Fruit fly (Drosophila melanogaster): ENCODE results near the gene CG43867.

The CG43867 gene

dm6 chrX:935049-935900 lies 7.5 kb upstream of the CG43867 start, which contains the start of gene TRAM:
TRAM (plus strand) TSS chrX:935232.
- no peak for TF ChIP-seq insv (optimal IDR thresholded peaks at IDR 0.05)
- no peak for TF ChIP-seq psq (optimal IDR thresholded peaks at IDR 0.05)
- no peak for TF ChIP-seq h (optimal IDR thresholded peaks at IDR 0.05)
- TF ChIP-seq Sin3A (optimal IDR thresholded peaks at IDR 0.05), result no peak
- TF ChIP-seq ttk (optimal IDR thresholded peaks at IDR 0.05), result no peak
- TF ChIP-seq Myc (optimal IDR thresholded peaks at IDR 0.05), result no peak

- TF ChIP-seq insv (optimal IDR thresholded peaks at IDR 0.05) (no peak), psq (optimal IDR thresholded peaks at IDR 0.05) (no peak), Sin3A (optimal IDR thresholded peaks at IDR 0.05) (no peak)
Observed at dm6 chrX:933997-934396, 6.2 kb upstream of the CG43867 start.

dm6 chrX:932859-933258 lies 5.1 kb upstream of the CG43867 start:
- TF ChIP-seq Sin3A (optimal IDR thresholded peaks at IDR 0.05), result no peak
- TF ChIP-seq insv (optimal IDR thresholded peaks at IDR 0.05), result no peak
- no peak for TF ChIP-seq h (optimal IDR thresholded peaks at IDR 0.05)
- no peak for TF ChIP-seq psq (optimal IDR thresholded peaks at IDR 0.05)
- no peak for TF ChIP-seq ttk (optimal IDR thresholded peaks at IDR 0.05)
- no peak for TF ChIP-seq Myc (optimal IDR thresholded peaks at IDR 0.05)

- TF ChIP-seq Myc (optimal IDR thresholded peaks at IDR 0.05) (no peak), Sin3A (optimal IDR thresholded peaks at IDR 0.05) (no peak), ttk (optimal IDR thresholded peaks at IDR 0.05) (no peak), insv (optimal IDR thresholded peaks at IDR 0.05) (no peak), psq (optimal IDR thresholded peaks at IDR 0.05) (no peak), h (optimal IDR thresholded peaks at IDR 0.05) (no peak)
Observed at dm6 chrX:932166-932565, 4.4 kb upstream of the CG43867 start, which contains the start of the genes CG32815 and CG3706. CG32815 (plus strand) TSS chrX:932466. CG3706 (minus strand) TSS chrX:932475.

dm6 chrX:930048-930800 lies 2.4 kb upstream of the CG43867 start, which contains the start of gene CG3708:
CG3708 (minus strand) TSS chrX:930098.
- TF ChIP-seq Myc (optimal IDR thresholded peaks at IDR 0.05) (no peak), psq (optimal IDR thresholded peaks at IDR 0.05) (no peak), insv (optimal IDR thresholded peaks at IDR 0.05) (no peak), Sin3A (optimal IDR thresholded peaks at IDR 0.05) (no peak), h (optimal IDR thresholded peaks at IDR 0.05) (no peak)

- TF ChIP-seq h (optimal IDR thresholded peaks at IDR 0.05), result no peak
- TF ChIP-seq ttk (optimal IDR thresholded peaks at IDR 0.05), result no peak
- TF ChIP-seq psq (optimal IDR thresholded peaks at IDR 0.05), result no peak
- no peak for TF ChIP-seq Myc (optimal IDR thresholded peaks at IDR 0.05)
- TF ChIP-seq Sin3A (optimal IDR thresholded peaks at IDR 0.05), result no peak
- no peak for TF ChIP-seq insv (optimal IDR thresholded peaks at IDR 0.05)
Observed at dm6 chrX:927209-927862, 439 bp downstream of the CG43867 start, which contains the start of gene Lztr1. Lztr1 (minus strand) TSS chrX:927582.

dm6 chrX:921359-921758 lies 6.4 kb downstream of the CG43867 start:
- TF ChIP-seq h (optimal IDR thresholded peaks at IDR 0.05), result no peak
- TF ChIP-seq Sin3A (optimal IDR thresholded peaks at IDR 0.05), result no peak
- no peak for TF ChIP-seq psq (optimal IDR thresholded peaks at IDR 0.05)

- no peak for TF ChIP-seq h (optimal IDR thresholded peaks at IDR 0.05)
- TF ChIP-seq Sin3A (optimal IDR thresholded peaks at IDR 0.05), result no peak
- no peak for TF ChIP-seq Myc (optimal IDR thresholded peaks at IDR 0.05)
- no peak for TF ChIP-seq insv (optimal IDR thresholded peaks at IDR 0.05)
- no peak for TF ChIP-seq ttk (optimal IDR thresholded peaks at IDR 0.05)
Observed at dm6 chrX:908763-909497, 18.8 kb downstream of the CG43867 start.

- TF ChIP-seq psq (optimal IDR thresholded peaks at IDR 0.05) (no peak), Sin3A (optimal IDR thresholded peaks at IDR 0.05) (no peak), Myc (optimal IDR thresholded peaks at IDR 0.05) (no peak), ttk (optimal IDR thresholded peaks at IDR 0.05) (no peak), h (optimal IDR thresholded peaks at IDR 0.05) (no peak)
Observed at dm6 chrX:900725-901345, 26.9 kb downstream of the CG43867 start.

dm6 chrX:899407-900050 lies 28.2 kb downstream of the CG43867 start:
- TF ChIP-seq Myc (optimal IDR thresholded peaks at IDR 0.05) (no peak), ttk (optimal IDR thresholded peaks at IDR 0.05) (no peak), psq (optimal IDR thresholded peaks at IDR 0.05) (no peak), Sin3A (optimal IDR thresholded peaks at IDR 0.05) (no peak), h (optimal IDR thresholded peaks at IDR 0.05) (no peak), insv (optimal IDR thresholded peaks at IDR 0.05) (no peak)

- TF ChIP-seq Myc (optimal IDR thresholded peaks at IDR 0.05) (no peak), h (optimal IDR thresholded peaks at IDR 0.05) (no peak), ttk (optimal IDR thresholded peaks at IDR 0.05) (no peak), psq (optimal IDR thresholded peaks at IDR 0.05) (no peak), Sin3A (optimal IDR thresholded peaks at IDR 0.05) (no peak)
Observed at dm6 chrX:898367-898766, 29.4 kb downstream of the CG43867 start.
